Fruit fly (Drosophila melanogaster) whole organism, prepupa: Measurements from ENCODE around the gene Or85f.

Source experiments
- Blimp-1 ChIP-seq: fragments of 200-800 bp; sonication (Bioruptor generic); optimal IDR thresholded peaks from 3 replicates; lab custom pipeline; 2017; ENCODE audit warnings: missing biosample characterization, missing genetic modification characterization, mild to moderate bottlenecking, moderate library complexity, missing genetic modification reagents
- CG10631 ChIP-seq: fragments of 200-800 bp; sonication (Bioruptor generic); optimal IDR thresholded peaks from 2 replicates; lab custom pipeline; 2016; ENCODE audit warnings: missing biosample characterization, missing genetic modification characterization
- CG10669 ChIP-seq: fragments of 200-800 bp; sonication (Bioruptor generic); optimal IDR thresholded peaks from 3 replicates; lab custom pipeline; 2018; ENCODE audit warnings: missing biosample characterization, mild to moderate bottlenecking, missing genetic modification characterization, moderate library complexity
- CG11294 ChIP-seq: fragments of 200-800 bp; sonication (Bioruptor generic); IDR thresholded peaks from 2 replicates; pipeline ENCODE4 v1.3.6; 2022; ENCODE audit warnings: missing biosample characterization, missing genetic modification characterization
- CG15336 ChIP-seq: fragments of 200-800 bp; sonication (Bioruptor generic); IDR thresholded peaks from 2 replicates; pipeline ENCODE4 v1.3.6; 2022; ENCODE audit warnings: missing biosample characterization, missing genetic modification characterization
- CG1621 ChIP-seq: fragments of 200-800 bp; sonication (Bioruptor generic); optimal IDR thresholded peaks from 3 replicates; lab custom pipeline; 2018; ENCODE audit warnings: missing biosample characterization, mild to moderate bottlenecking, missing genetic modification characterization
- CG16779 ChIP-seq: fragments of 200-800 bp; sonication (Bioruptor generic); optimal IDR thresholded peaks from 3 replicates; lab custom pipeline; 2017; ENCODE audit warnings: missing biosample characterization, mild to moderate bottlenecking, missing genetic modification characterization
- CG31627 ChIP-seq: fragments of 200-800 bp; sonication (Bioruptor generic); optimal IDR thresholded peaks from 3 replicates; lab custom pipeline; 2016; ENCODE audit warnings: missing biosample characterization, missing genetic modification characterization
- CG32006 ChIP-seq: fragments of 200-800 bp; sonication (Bioruptor generic); optimal IDR thresholded peaks from 3 replicates; lab custom pipeline; 2017; ENCODE audit warnings: missing biosample characterization, mild to moderate bottlenecking, missing genetic modification characterization
- CG34406 ChIP-seq: fragments of 200-800 bp; sonication (Bioruptor generic); optimal IDR thresholded peaks from 3 replicates; lab custom pipeline; 2016; ENCODE audit warnings: missing biosample characterization, missing genetic modification characterization
- CG3919 ChIP-seq: fragments of 200-800 bp; sonication (Bioruptor generic); optimal IDR thresholded peaks from 3 replicates; lab custom pipeline; 2016; ENCODE audit warnings: missing biosample characterization, missing genetic modification characterization
- CG6163 ChIP-seq: fragments of 200-800 bp; sonication (Bioruptor generic); IDR thresholded peaks from 3 replicates; pipeline ENCODE4 v1.3.6; 2022; ENCODE audit warnings: missing biosample characterization, missing genetic modification characterization
- CG6276 ChIP-seq: fragments of 200-800 bp; sonication (Bioruptor generic); optimal IDR thresholded peaks from 2 replicates; lab custom pipeline; 2017; ENCODE audit warnings: missing biosample characterization, mild to moderate bottlenecking, missing genetic modification characterization
- CG6792 ChIP-seq: fragments of 200-800 bp; sonication (Bioruptor generic); optimal IDR thresholded peaks from 3 replicates; lab custom pipeline; 2016; ENCODE audit warnings: missing biosample characterization, missing genetic modification characterization
- CG6808 ChIP-seq: fragments of 200-800 bp; sonication (Bioruptor generic); optimal IDR thresholded peaks from 3 replicates; lab custom pipeline; 2017; ENCODE audit warnings: missing biosample characterization, missing genetic modification characterization, mild to moderate bottlenecking, moderate library complexity, missing genetic modification reagents
- CG6854 ChIP-seq: fragments of 200-800 bp; sonication (Bioruptor generic); optimal IDR thresholded peaks from 2 replicates; lab custom pipeline; 2017; ENCODE audit warnings: missing biosample characterization, mild to moderate bottlenecking, missing genetic modification characterization
- CG8119 ChIP-seq: fragments of 200-800 bp; sonication (Bioruptor generic); IDR thresholded peaks from 3 replicates; pipeline ENCODE4 v1.3.6; 2022; ENCODE audit warnings: missing biosample characterization, missing genetic modification characterization
- CG8319 ChIP-seq: fragments of 200-800 bp; sonication (Bioruptor generic); optimal IDR thresholded peaks from 3 replicates; lab custom pipeline; 2016; ENCODE audit warnings: missing biosample characterization, missing genetic modification characterization
- CG8632 ChIP-seq: fragments of 200-800 bp; sonication (Bioruptor generic); optimal IDR thresholded peaks from 3 replicates; lab custom pipeline; 2016; ENCODE audit warnings: missing biosample characterization, missing genetic modification characterization
- CG9139 ChIP-seq: fragments of 200-800 bp; sonication (Bioruptor generic); optimal IDR thresholded peaks from 3 replicates; lab custom pipeline; 2017; ENCODE audit warnings: missing biosample characterization, mild to moderate bottlenecking, missing genetic modification characterization
- Eip78C ChIP-seq: fragments of 200-800 bp; sonication (Bioruptor generic); peaks from one replicate; lab custom pipeline; 2016; ENCODE audit warnings: missing biosample characterization, missing genetic modification characterization
- Eip93F ChIP-seq: fragments of 200-800 bp; sonication (Bioruptor generic); optimal IDR thresholded peaks from 2 replicates; lab custom pipeline; 2016; ENCODE audit warnings: missing biosample characterization, mild to moderate bottlenecking, missing genetic modification characterization
- Gug ChIP-seq: fragments of 200-800 bp; sonication (Bioruptor generic); IDR thresholded peaks from 2 replicates; pipeline ENCODE4 v1.3.6; 2022; ENCODE audit warnings: missing biosample characterization, missing genetic modification characterization
- Hr38 ChIP-seq: sonication (Bioruptor generic); optimal IDR thresholded peaks from 2 replicates; lab custom pipeline; 2016; ENCODE audit warnings: missing biosample characterization, missing genetic modification characterization
- Hr4 ChIP-seq: fragments of 200-800 bp; sonication (Bioruptor generic); optimal IDR thresholded peaks from 3 replicates; lab custom pipeline; 2016; ENCODE audit warnings: missing biosample characterization, missing genetic modification characterization
- Lpt ChIP-seq: fragments of 200-800 bp; sonication (Bioruptor generic); optimal IDR thresholded peaks from 3 replicates; lab custom pipeline; 2016; ENCODE audit warnings: missing biosample characterization, missing genetic modification characterization
- Met ChIP-seq: fragments of 200-800 bp; sonication (Bioruptor generic); optimal IDR thresholded peaks from 3 replicates; lab custom pipeline; 2016; ENCODE audit warnings: missing biosample characterization, missing genetic modification characterization
- OdsH ChIP-seq: fragments of 200-800 bp; sonication (Bioruptor generic); optimal IDR thresholded peaks from 3 replicates; lab custom pipeline; 2016; ENCODE audit warnings: missing biosample characterization, missing genetic modification characterization
- Smox ChIP-seq: fragments of 200-800 bp; sonication (Bioruptor generic); optimal IDR thresholded peaks from 3 replicates; lab custom pipeline; 2016; ENCODE audit warnings: missing biosample characterization, missing genetic modification characterization
- Sox15 ChIP-seq: fragments of 200-800 bp; sonication (Bioruptor generic); optimal IDR thresholded peaks from 3 replicates; lab custom pipeline; 2016; ENCODE audit warnings: missing biosample characterization, missing genetic modification characterization
- achi ChIP-seq: fragments of 200-800 bp; sonication (Bioruptor generic); optimal IDR thresholded peaks from 3 replicates; lab custom pipeline; 2016; ENCODE audit warnings: missing biosample characterization, missing genetic modification characterization
- acj6 ChIP-seq: fragments of 200-800 bp; sonication (Bioruptor generic); optimal IDR thresholded peaks from 3 replicates; lab custom pipeline; 2016; ENCODE audit warnings: missing biosample characterization, missing genetic modification characterization
- dac ChIP-seq: fragments of 200-800 bp; sonication (Bioruptor generic); optimal IDR thresholded peaks from 2 replicates; lab custom pipeline; 2017; ENCODE audit warnings: missing biosample characterization, mild to moderate bottlenecking, missing genetic modification characterization
- dsx ChIP-seq: fragments of 200-800 bp; optimal IDR thresholded peaks from 3 replicates; lab custom pipeline; 2019; ENCODE audit warnings: missing biosample characterization, mild to moderate bottlenecking, missing genetic modification characterization, moderate library complexity; ENCODE audit not compliant: poor library complexity, severe bottlenecking
- eg ChIP-seq: fragments of 200-800 bp; sonication (Bioruptor generic); IDR thresholded peaks from 3 replicates; pipeline ENCODE4 v1.3.6; 2022; ENCODE audit warnings: missing biosample characterization, missing genetic modification characterization
- esn ChIP-seq: fragments of 200-800 bp; sonication (Bioruptor generic); optimal IDR thresholded peaks from 2 replicates; lab custom pipeline; 2016; ENCODE audit warnings: missing biosample characterization, mild to moderate bottlenecking, missing genetic modification characterization, moderate library complexity
- fd59A ChIP-seq: fragments of 200-800 bp; sonication (Bioruptor generic); optimal IDR thresholded peaks from 2 replicates; lab custom pipeline; 2017; ENCODE audit warnings: missing biosample characterization, mild to moderate bottlenecking, missing genetic modification characterization, missing genetic modification reagents
- fkh ChIP-seq: fragments of 200-800 bp; sonication (Bioruptor generic); optimal IDR thresholded peaks from 3 replicates; lab custom pipeline; 2017; ENCODE audit warnings: missing biosample characterization, mild to moderate bottlenecking, missing genetic modification characterization, moderate library complexity
- net ChIP-seq: fragments of 200-800 bp; sonication (Bioruptor generic); optimal IDR thresholded peaks from 3 replicates; lab custom pipeline; 2016; ENCODE audit warnings: missing biosample characterization, missing genetic modification characterization
- pdm3 ChIP-seq: fragments of 200-800 bp; sonication (Bioruptor generic); optimal IDR thresholded peaks from 3 replicates; lab custom pipeline; 2016; ENCODE audit warnings: missing biosample characterization, missing genetic modification characterization
- spab ChIP-seq: fragments of 200-800 bp; sonication (Bioruptor generic); optimal IDR thresholded peaks from 2 replicates; lab custom pipeline; 2017; ENCODE audit warnings: missing biosample characterization, mild to moderate bottlenecking, missing genetic modification characterization, missing genetic modification reagents
- ss ChIP-seq, 2 experiments: fragments of 200-800 bp; sonication (Bioruptor generic); optimal IDR thresholded peaks; 2 replicates in 1 of 2; 3 replicates in 1 of 2; lab custom pipeline; 2017 to 2018; ENCODE audit warnings: mild to moderate bottlenecking in 2 of 2, missing biosample characterization in 2 of 2, missing genetic modification characterization in 2 of 2, moderate library complexity in 1 of 2
- svp ChIP-seq: fragments of 200-800 bp; sonication (Bioruptor generic); peaks from one replicate; lab custom pipeline; 2016; ENCODE audit warnings: missing biosample characterization, missing genetic modification characterization

Or85f gene

dm6 chr3R:9378644-9379411 is 19.2 kb upstream of the Or85f start (continued):
- TF ChIP-seq Met (GFP tag; lab: Kevin White, UChicago), result peak; percentile 91
- TF ChIP-seq CG9139, result peak; percentile 81
- TF ChIP-seq spab (GFP tag; lab: Kevin White, UChicago), result peak; percentile 90
- peak; percentile 90 for TF ChIP-seq CG3919
- TF ChIP-seq acj6 (GFP tag; lab: Kevin White, UChicago), result peak; percentile 84
- peak; percentile 90 for TF ChIP-seq CG10631
- peak; percentile 75 for TF ChIP-seq net (GFP tag; lab: Kevin White, UChicago)
- TF ChIP-seq esn (GFP tag; lab: Kevin White, UChicago), result peak; percentile 95
- TF ChIP-seq Hr38 (GFP tag; lab: Kevin White, UChicago), result no peak
- peak; percentile 71 for TF ChIP-seq Sox15
- TF ChIP-seq CG32006 (GFP tag; lab: Kevin White, UChicago), result peak; percentile 61
- TF ChIP-seq ss (GFP tag; optimal IDR thresholded peaks at IDR 0.05; lab: Kevin White, UChicago), result peak; percentile 88 to 90

dm6 chr3R:9380970-9381369 is 17.0 kb upstream of the Or85f start:
- no peak for TF ChIP-seq CG11294
- no peak; the same call in 2 of the 3 replicates for TF ChIP-seq eg (GFP tag; lab: Robert Waterston, UW)
- TF ChIP-seq CG16779 (tag; lab: Kevin White, UChicago), result peak; percentile 2
- TF ChIP-seq CG1621, result peak; percentile 20
- TF ChIP-seq CG9139, result peak; percentile 75
- no peak for TF ChIP-seq Lpt (GFP tag; lab: Kevin White, UChicago)
- peak; percentile 38 for TF ChIP-seq CG6276 (GFP tag; lab: Kevin White, UChicago)
- no peak for TF ChIP-seq CG10631
- peak; percentile 71 for TF ChIP-seq CG6808 (GFP tag; lab: Kevin White, UChicago)
- TF ChIP-seq dsx, result peak; percentile 37
- peak; percentile 51; the same call in 2 of the 3 replicates for TF ChIP-seq CG6163
- TF ChIP-seq dac, result no peak
- TF ChIP-seq acj6 (GFP tag; lab: Kevin White, UChicago), result no peak
- TF ChIP-seq Eip93F, result no peak
- TF ChIP-seq pdm3 (GFP tag; lab: Kevin White, UChicago), result no peak
- peak; percentile 39 for TF ChIP-seq spab (GFP tag; lab: Kevin White, UChicago)
- TF ChIP-seq CG6854 (GFP tag; lab: Kevin White, UChicago), result peak; percentile 29
- peak; percentile 12 for TF ChIP-seq CG10669 (GFP tag; lab: Kevin White, UChicago)
- TF ChIP-seq Met (GFP tag; lab: Kevin White, UChicago), result no peak
- peak; percentile 11 for TF ChIP-seq CG3919
- TF ChIP-seq Eip78C, result peak; percentile 75
- TF ChIP-seq ss (GFP tag; optimal IDR thresholded peaks at IDR 0.05; lab: Kevin White, UChicago), result peak; percentile 78 to 80
- no peak for TF ChIP-seq CG34406
- TF ChIP-seq CG8119 (GFP tag; lab: Robert Waterston, UW), result peak; percentile 52; the same call in 2 of the 3 replicates
- no peak for TF ChIP-seq esn (GFP tag; lab: Kevin White, UChicago)
- TF ChIP-seq fd59A (GFP tag; lab: Kevin White, UChicago), result no peak
- TF ChIP-seq CG15336 (GFP tag; lab: Robert Waterston, UW), result 0 out of 2 replicates have a peak, but pooled peaks have one; percentile 13

- TF ChIP-seq eg (GFP tag; lab: Robert Waterston, UW), result peak; percentile 58; the same call in 1 of the 3 replicates
- no peak for TF ChIP-seq CG6792 (GFP tag; lab: Kevin White, UChicago)
- peak; percentile 12 for TF ChIP-seq achi (GFP tag; lab: Kevin White, UChicago)
- TF ChIP-seq CG8632 (GFP tag; lab: Kevin White, UChicago), result no peak
- no peak for TF ChIP-seq CG3919
- TF ChIP-seq svp (GFP tag; lab: Kevin White, UChicago), result no peak
- no peak for TF ChIP-seq ss (GFP tag; optimal IDR thresholded peaks at IDR 0.05; lab: Kevin White, UChicago)
- peak; percentile 51 for TF ChIP-seq Hr4
- no peak for TF ChIP-seq fkh
- no peak for TF ChIP-seq Blimp-1
- no peak for TF ChIP-seq spab (GFP tag; lab: Kevin White, UChicago)
- TF ChIP-seq acj6 (GFP tag; lab: Kevin White, UChicago), result peak; percentile 9
- TF ChIP-seq CG8319 (GFP tag; lab: Kevin White, UChicago), result no peak
- TF ChIP-seq Smox (GFP tag; lab: Kevin White, UChicago), result no peak
- TF ChIP-seq CG15336 (GFP tag; lab: Robert Waterston, UW), result peak; percentile 55
- peak; percentile 50 for TF ChIP-seq CG32006 (GFP tag; lab: Kevin White, UChicago)
- no peak for TF ChIP-seq OdsH (GFP tag; lab: Kevin White, UChicago)
- TF ChIP-seq CG9139, result no peak
- TF ChIP-seq CG8119 (GFP tag; lab: Robert Waterston, UW), result peak; percentile 59
- TF ChIP-seq Eip78C, result peak; percentile 74
- no peak for TF ChIP-seq CG31627 (GFP tag; lab: Kevin White, UChicago)
- no peak for TF ChIP-seq pdm3 (GFP tag; lab: Kevin White, UChicago)
- 0 out of 2 replicates have a peak, but pooled peaks have one; percentile 30 for TF ChIP-seq Gug (GFP tag; lab: Robert Waterston, UW)
- TF ChIP-seq CG6163, result peak; percentile 53; the same call in 2 of the 3 replicates
These were observed 12.0 kb upstream of the Or85f start for dm6 chr3R:9385987-9386386.
